Fruit fly (Drosophila melanogaster) whole organism: ENCODE data around the gene eIF3e.

ENCODE experiments used
- EcR ChIP-seq, 2 experiments: fragments of >200 bp; optimal IDR thresholded peaks; 2 replicates each; lab custom pipeline; 2017; ENCODE audit warnings: missing biosample characterization in 2 of 2, missing genetic modification characterization in 2 of 2, missing genetic modification reagents in 2 of 2
- pan ChIP-seq: fragments of >200 bp; optimal IDR thresholded peaks from 2 replicates; lab custom pipeline; 2017
- psq ChIP-seq: fragments of >200 bp; optimal IDR thresholded peaks from 2 replicates; lab custom pipeline; 2017
- usp ChIP-seq: fragments of >200 bp; optimal IDR thresholded peaks from 2 replicates; lab custom pipeline; 2017; ENCODE audit warnings: missing biosample characterization, missing genetic modification characterization, mixed read lengths

DNA sequence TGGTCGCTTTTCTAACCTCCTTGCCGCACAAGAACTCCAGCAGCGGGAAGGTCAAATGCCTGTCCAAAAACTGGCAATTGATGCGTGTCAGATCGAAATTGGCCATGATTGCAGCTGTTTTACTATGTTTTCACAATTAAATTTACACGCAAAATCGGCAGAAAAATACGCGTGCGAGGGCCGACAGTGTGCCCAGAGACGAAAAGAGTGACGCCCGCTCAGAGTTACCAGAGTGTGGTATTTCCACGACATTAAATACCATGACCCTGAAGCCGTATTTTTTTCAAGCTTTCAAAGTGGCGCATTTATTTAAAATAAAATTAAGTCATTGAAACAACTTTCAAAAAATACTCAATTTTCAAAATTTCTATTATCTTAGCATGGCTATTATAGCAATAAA, at the start of gene eIF3e:
- TF ChIP-seq psq (lab: Kevin White, UChicago) (no peak), pan (lab: Kevin White, UChicago) (no peak), usp (GFP tag; lab: Kevin White, UChicago) (no peak), EcR (GFP tag; optimal IDR thresholded peaks at IDR 0.05; lab: Kevin White, UChicago) (no peak)
